Fruit fly (Drosophila melanogaster): ENCODE data around the gene AhcyL2.

AhcyL2 gene

DNA sequence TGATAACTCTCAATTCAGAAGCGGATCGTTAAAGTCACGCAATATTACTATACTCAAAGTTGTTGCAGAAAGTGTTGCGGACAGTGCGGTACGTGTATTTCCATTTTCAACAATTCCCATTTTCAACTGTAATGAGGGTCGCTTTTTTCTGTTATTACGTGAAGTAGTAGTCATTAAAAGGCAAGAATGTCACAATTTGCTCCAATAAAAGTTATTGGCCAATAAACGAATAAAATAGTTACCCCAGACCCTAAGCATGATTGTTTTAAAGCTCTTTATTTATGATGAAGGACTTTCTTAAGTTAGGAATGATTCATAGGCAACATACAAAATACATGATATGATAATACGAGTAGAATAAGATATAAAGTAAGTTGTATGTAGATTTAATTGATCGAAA, 25.4 kb upstream of the AhcyL2 start (continued):
- TF ChIP-seq Fer3 (tag; optimal IDR thresholded peaks at IDR 0.05) (peak; percentile 26), BtbVII (GFP tag; optimal IDR thresholded peaks at IDR 0.05) (no peak), pan (optimal IDR thresholded peaks at IDR 0.05) (no peak), pan (GFP tag; optimal IDR thresholded peaks at IDR 0.05 in 1 of 2, IDR thresholded peaks at IDR 0.05 in 1 of 2) (peak in 1 of 2 experiments; percentile 12), B-H2 (GFP tag; optimal IDR thresholded peaks at IDR 0.05) (peak; percentile 26), CG2678 (tag; optimal IDR thresholded peaks at IDR 0.05) (peak; percentile 71), odd (GFP tag; optimal IDR thresholded peaks at IDR 0.05) (peak; percentile 4), unpg (GFP tag; optimal IDR thresholded peaks at IDR 0.05) (peak; percentile 56), wek (GFP tag; optimal IDR thresholded peaks at IDR 0.05) (peak; percentile 12), CG6813 (GFP tag; optimal IDR thresholded peaks at IDR 0.05) (peak; percentile 17), CG7839 (tag; optimal IDR thresholded peaks at IDR 0.05) (peak; percentile 31), CG17361 (GFP tag; IDR thresholded peaks at IDR 0.05) (no peak), sisA (GFP tag; IDR thresholded peaks at IDR 0.05) (no peak), fd3F (GFP tag; optimal IDR thresholded peaks at IDR 0.05) (peak; percentile 30), Pdp1 (GFP tag; optimal IDR thresholded peaks at IDR 0.05) (peak in 1 of 2 experiments; percentile 40), Sox100B (GFP tag; optimal IDR thresholded peaks at IDR 0.05) (peak; percentile 28), CG9609 (GFP tag; optimal IDR thresholded peaks at IDR 0.05) (no peak), Spps (tag; optimal IDR thresholded peaks at IDR 0.05) (no peak), CG17186 (GFP tag; optimal IDR thresholded peaks at IDR 0.05) (no peak)

DNA sequence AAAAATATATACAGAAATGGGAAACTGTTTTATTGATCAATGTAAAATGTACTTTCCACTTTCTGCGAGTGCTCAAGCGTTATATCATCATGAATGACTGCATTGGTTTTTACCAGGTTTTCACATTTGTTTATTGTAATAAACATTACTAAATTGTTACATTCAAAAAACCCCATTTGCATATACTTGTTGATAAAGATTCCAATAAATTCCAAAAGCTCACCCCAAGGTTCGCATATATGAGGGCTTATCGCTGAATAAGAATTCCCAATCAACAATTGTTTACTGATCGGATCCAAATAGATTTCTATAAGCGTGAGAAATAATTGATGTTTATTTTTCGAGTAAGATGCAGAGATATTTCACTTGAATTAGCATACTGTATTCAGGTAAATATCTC, 21.5 kb upstream of the AhcyL2 start:
- no peak for TF ChIP-seq pho (GFP tag; optimal IDR thresholded peaks at IDR 0.05)
- TF ChIP-seq CG3163 (GFP tag; optimal IDR thresholded peaks at IDR 0.05), result no peak
- TF ChIP-seq CG13894 (tag; optimal IDR thresholded peaks at IDR 0.05), result no peak
- TF ChIP-seq CG7839 (tag; optimal IDR thresholded peaks at IDR 0.05), result no peak
- no peak for TF ChIP-seq HmgZ (tag; optimal IDR thresholded peaks at IDR 0.05)
- TF ChIP-seq Hmx (GFP tag; optimal IDR thresholded peaks at IDR 0.05), result no peak
- no peak for TF ChIP-seq vvl (GFP tag; IDR thresholded peaks at IDR 0.05)
- TF ChIP-seq zen2 (GFP tag; IDR thresholded peaks at IDR 0.05; ENCODE audit: partially characterized antibody), result no peak
- TF ChIP-seq pfk (GFP tag; optimal IDR thresholded peaks at IDR 0.05), result no peak
- TF ChIP-seq CG8359 (GFP tag; optimal IDR thresholded peaks at IDR 0.05; ENCODE audit: borderline replicate concordance), result no peak
- no peak for TF ChIP-seq C15 (GFP tag; IDR thresholded peaks at IDR 0.05)
- TF ChIP-seq CG7372 (GFP tag; IDR thresholded peaks at IDR 0.05), result no peak
- no peak for TF ChIP-seq CG11456 (GFP tag; IDR thresholded peaks at IDR 0.05)
- no peak for TF ChIP-seq CG11560 (tag; IDR thresholded peaks at IDR 0.05)
- no peak for TF ChIP-seq mld (GFP tag; IDR thresholded peaks at IDR 0.05; ENCODE audit: partially characterized antibody)
- no peak for TF ChIP-seq CG4820 (GFP tag; optimal IDR thresholded peaks at IDR 0.05)

DNA sequence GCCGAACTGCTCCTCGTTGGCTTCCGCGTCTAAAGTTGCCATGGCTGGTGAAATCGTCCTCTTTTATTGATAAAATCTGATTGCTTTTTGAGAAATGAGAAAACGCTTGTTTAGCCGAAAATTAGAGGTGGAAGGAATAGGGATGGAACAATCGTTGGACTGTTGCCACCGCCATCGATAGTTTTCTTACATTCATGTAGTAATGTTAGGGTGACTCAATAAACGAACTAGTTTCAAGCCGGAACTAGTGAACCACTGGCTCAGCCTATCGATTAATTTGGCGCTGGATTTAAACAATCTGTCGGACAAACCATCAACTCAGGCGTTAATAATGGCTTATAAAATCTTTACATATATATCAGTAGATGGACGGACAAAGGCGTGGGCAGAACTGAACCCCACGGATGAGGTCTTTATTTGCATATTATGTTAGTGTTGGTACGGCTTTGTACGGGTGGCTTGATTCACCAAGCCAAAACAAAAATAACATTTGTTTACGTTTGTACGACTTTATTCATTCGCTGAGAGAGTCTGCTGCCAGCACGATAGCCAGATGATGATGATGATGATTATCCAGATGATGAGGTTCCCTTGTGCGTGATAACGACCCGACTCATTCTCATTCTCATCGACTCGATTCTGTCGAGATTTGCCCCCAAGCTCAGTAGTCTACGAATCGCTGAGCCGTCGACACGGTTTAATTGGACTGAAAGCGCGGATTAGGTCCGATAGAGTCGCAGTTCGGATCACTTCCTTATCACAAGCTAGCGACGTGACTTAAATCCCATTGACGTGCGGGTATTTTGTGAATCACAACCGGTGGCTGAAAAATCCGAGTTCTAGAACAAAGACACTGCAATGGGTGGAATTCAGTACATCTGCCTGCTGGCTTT, 20.5 kb upstream of the AhcyL2 start, which contains the start of the genes Sf3a1 and Irc:
Gene Sf3a1, minus strand, starts transcription at position 138 of the 893 bp plus-strand sequence.
Gene Irc, plus strand, starts transcription at position 658 of the 893 bp plus-strand sequence.
- TF ChIP-seq CG8359 (GFP tag; optimal IDR thresholded peaks at IDR 0.05; ENCODE audit: borderline replicate concordance) (no peak), so (GFP tag; IDR thresholded peaks at IDR 0.05) (no peak), lmd (GFP tag; IDR thresholded peaks at IDR 0.05) (no peak; the same call in 1 of the 2 replicates), CG14710 (tag; optimal IDR thresholded peaks at IDR 0.05) (peak; percentile 52), CG12744 (GFP tag; optimal IDR thresholded peaks at IDR 0.05) (no peak), CG12155 (GFP tag; optimal IDR thresholded peaks at IDR 0.05) (peak; percentile 19), pfk (GFP tag; optimal IDR thresholded peaks at IDR 0.05) (no peak), CG9932 (GFP tag; IDR thresholded peaks at IDR 0.05) (peak; percentile 75), zen2 (GFP tag; IDR thresholded peaks at IDR 0.05; ENCODE audit: partially characterized antibody) (peak; percentile 95), mam (GFP tag; optimal IDR thresholded peaks at IDR 0.05) (peak; percentile 57), CG6683 (GFP tag; optimal IDR thresholded peaks at IDR 0.05) (no peak), CG34224 (GFP tag; IDR thresholded peaks at IDR 0.05; ENCODE audit: partially characterized antibody) (peak; percentile 95), lola (GFP tag; optimal IDR thresholded peaks at IDR 0.05) (no peak), Jarid2 (GFP tag; optimal IDR thresholded peaks at IDR 0.05) (peak; percentile 33), Oaz (GFP tag; IDR thresholded peaks at IDR 0.05) (no peak), CG12236 (GFP tag; optimal IDR thresholded peaks at IDR 0.05) (no peak)

Measured in whole organism, embryonic.